Worm (Caenorhabditis elegans): ENCODE measurements around the gene cutl-27.

DNA sequence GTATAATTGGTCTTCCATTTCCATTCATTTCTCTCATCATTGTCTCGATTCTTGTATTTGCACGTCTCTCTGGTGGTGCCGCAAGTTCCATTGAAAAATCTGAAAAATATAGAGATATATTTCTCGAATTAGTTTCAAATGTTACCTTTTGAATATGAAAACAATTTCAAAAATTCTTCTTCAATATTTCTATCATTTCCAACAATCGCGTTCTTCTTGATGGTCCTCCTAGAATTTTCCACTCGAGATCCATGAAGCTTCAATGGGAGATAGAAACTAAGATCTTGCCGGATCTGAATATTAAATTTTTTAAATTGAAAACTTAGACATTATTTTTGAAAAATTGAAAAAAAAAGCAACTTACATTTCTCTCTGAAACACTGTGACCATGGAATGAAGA is 40.7 kb downstream of the cutl-27 start:
- TF ChIP-seq unc-62 (GFP tag; optimal IDR thresholded peaks at IDR 0.05 in 1 of 2) (no peak), unc-62 (tag; optimal IDR thresholded peaks at IDR 0.05) (no peak), F37D6.2 (tag; optimal IDR thresholded peaks at IDR 0.05) (no peak), nhr-10 (tag; optimal IDR thresholded peaks at IDR 0.05) (no peak), unc-39 (tag; optimal IDR thresholded peaks at IDR 0.05) (no peak), nhr-25 (tag; optimal IDR thresholded peaks at IDR 0.05; ENCODE audit: borderline replicate concordance, insufficient read depth) (no peak)
